Fruit fly (Drosophila melanogaster) whole organism, embryonic: Measurements from ENCODE around the gene park.
A peak's percentile ranks its signal among the peaks of the same experiment; 100 is the strongest.

Source experiments
- ATbp ChIP-seq: fragments of 200-800 bp; sonication (Bioruptor generic); optimal IDR thresholded peaks from 2 replicates; lab custom pipeline; 2017; ENCODE audit warnings: missing biosample characterization, mild to moderate bottlenecking, missing genetic modification characterization, missing genetic modification reagents
- CG11456 ChIP-seq: fragments of 200-800 bp; sonication (Bioruptor generic); IDR thresholded peaks from 3 replicates; pipeline ENCODE4 v1.3.6; 2022; ENCODE audit warnings: missing biosample characterization, missing genetic modification characterization
- CG11695 ChIP-seq: fragments of 200-800 bp; sonication (Bioruptor generic); IDR thresholded peaks from 3 replicates; pipeline ENCODE4 v1.3.6; 2022; ENCODE audit warnings: missing biosample characterization, missing genetic modification characterization
- CG11723 ChIP-seq: fragments of 200-800 bp; sonication (Bioruptor generic); optimal IDR thresholded peaks from 2 replicates; lab custom pipeline; 2017; ENCODE audit warnings: missing biosample characterization, mild to moderate bottlenecking, missing genetic modification characterization
- CG12391 ChIP-seq: fragments of 200-800 bp; sonication (Bioruptor generic); optimal IDR thresholded peaks from 3 replicates; lab custom pipeline; 2018; ENCODE audit warnings: missing biosample characterization, mild to moderate bottlenecking, missing genetic modification characterization, moderate library complexity
- CG13287 ChIP-seq: fragments of 200-800 bp; sonication (Bioruptor generic); IDR thresholded peaks from 2 replicates; pipeline ENCODE4 v1.3.6; 2022; ENCODE audit warnings: missing biosample characterization, missing genetic modification characterization; ENCODE audit not compliant: partially characterized antibody
- CG14667 ChIP-seq: fragments of 200-800 bp; sonication (Bioruptor generic); IDR thresholded peaks from 2 replicates; pipeline ENCODE4 v1.3.6; 2022; ENCODE audit warnings: missing biosample characterization, missing genetic modification characterization
- CG18764 ChIP-seq: fragments of 200-800 bp; sonication (Bioruptor generic); optimal IDR thresholded peaks from 3 replicates; lab custom pipeline; 2016; ENCODE audit warnings: missing biosample characterization, missing genetic modification characterization
- CG2712 ChIP-seq: fragments of 200-800 bp; optimal IDR thresholded peaks from 3 replicates; lab custom pipeline; 2019; ENCODE audit warnings: missing biosample characterization, mild to moderate bottlenecking, missing genetic modification characterization, moderate library complexity
- CG2875 ChIP-seq: fragments of 200-800 bp; sonication (Bioruptor generic); optimal IDR thresholded peaks from 2 replicates; lab custom pipeline; 2017; ENCODE audit warnings: missing biosample characterization, mild to moderate bottlenecking, missing genetic modification characterization, missing genetic modification reagents
- CG30403 ChIP-seq: fragments of 200-800 bp; sonication (Bioruptor generic); optimal IDR thresholded peaks from 3 replicates; lab custom pipeline; 2016; ENCODE audit warnings: missing biosample characterization, missing genetic modification characterization
- CG31365 ChIP-seq: fragments of 200-800 bp; sonication (Bioruptor generic); optimal IDR thresholded peaks from 2 replicates; lab custom pipeline; 2018; ENCODE audit warnings: missing biosample characterization, mild to moderate bottlenecking, missing genetic modification characterization
- CG31441 ChIP-seq: fragments of 200-800 bp; sonication (Bioruptor generic); IDR thresholded peaks from 2 replicates; pipeline ENCODE4 v1.3.6; 2022; ENCODE audit warnings: missing biosample characterization, missing genetic modification characterization
- CG3163 ChIP-seq: fragments of 200-800 bp; sonication (Bioruptor generic); optimal IDR thresholded peaks from 3 replicates; lab custom pipeline; 2016; ENCODE audit warnings: missing biosample characterization, missing genetic modification characterization
- CG34224 ChIP-seq: fragments of 200-800 bp; sonication (Bioruptor generic); IDR thresholded peaks from 3 replicates; pipeline ENCODE4 v1.3.6; 2022; ENCODE audit warnings: missing biosample characterization, missing genetic modification characterization; ENCODE audit not compliant: partially characterized antibody
- CG42726 ChIP-seq: fragments of 200-800 bp; sonication (Bioruptor generic); IDR thresholded peaks from 2 replicates; pipeline ENCODE4 v1.3.6; 2022; ENCODE audit warnings: missing biosample characterization, missing genetic modification characterization; ENCODE audit not compliant: partially characterized antibody
- CG5245 ChIP-seq: fragments of 200-800 bp; sonication (Bioruptor generic); optimal IDR thresholded peaks from 3 replicates; lab custom pipeline; 2016; ENCODE audit warnings: missing biosample characterization, missing genetic modification characterization
- CG6683 ChIP-seq: fragments of 200-800 bp; sonication (Bioruptor generic); optimal IDR thresholded peaks from 2 replicates; lab custom pipeline; 2017; ENCODE audit warnings: missing biosample characterization, mild to moderate bottlenecking, missing genetic modification characterization, missing genetic modification reagents
- Camta ChIP-seq: fragments of 200-800 bp; sonication (Bioruptor generic); optimal IDR thresholded peaks from 2 replicates; lab custom pipeline; 2016; ENCODE audit warnings: missing biosample characterization, missing genetic modification characterization
- CkIIα-i1 ChIP-seq: fragments of 200-800 bp; sonication (Bioruptor generic); IDR thresholded peaks from 2 replicates; pipeline ENCODE4 v1.3.6; 2022; ENCODE audit warnings: missing biosample characterization, missing genetic modification characterization
- Deaf1 ChIP-seq: fragments of 200-800 bp; optimal IDR thresholded peaks from 3 replicates; lab custom pipeline; 2019; ENCODE audit warnings: missing biosample characterization, mild to moderate bottlenecking, missing genetic modification characterization, moderate library complexity
- Dip3 ChIP-seq: fragments of 200-800 bp; sonication (Bioruptor generic); optimal IDR thresholded peaks from 3 replicates; lab custom pipeline; 2016; ENCODE audit warnings: missing biosample characterization, missing genetic modification characterization
- H15 ChIP-seq: fragments of 200-800 bp; sonication (Bioruptor generic); IDR thresholded peaks from 3 replicates; pipeline ENCODE4 v1.3.6; 2022; ENCODE audit warnings: missing biosample characterization, missing genetic modification characterization
- Hr39 ChIP-seq: fragments of >200 bp; optimal IDR thresholded peaks from 2 replicates; lab custom pipeline; 2017
- Kr ChIP-seq: fragments of 200-800 bp; sonication (Bioruptor generic); optimal IDR thresholded peaks from 2 replicates; lab custom pipeline; 2017; ENCODE audit warnings: missing biosample characterization, mild to moderate bottlenecking, missing genetic modification characterization
- Med ChIP-seq: fragments of 200-800 bp; sonication (Bioruptor generic); peaks from one replicate; lab custom pipeline; 2016; ENCODE audit warnings: missing biosample characterization, missing genetic modification characterization, mild to moderate bottlenecking, inconsistent platforms, moderate library complexity
- NC2α ChIP-seq: fragments of 200-800 bp; sonication (Bioruptor generic); optimal IDR thresholded peaks from 2 replicates; lab custom pipeline; 2016; ENCODE audit warnings: missing biosample characterization, missing genetic modification characterization
- NfI ChIP-seq: fragments of 200-800 bp; sonication (Bioruptor generic); optimal IDR thresholded peaks from 3 replicates; lab custom pipeline; 2018; ENCODE audit warnings: missing biosample characterization, mild to moderate bottlenecking, missing genetic modification characterization, moderate library complexity
- Trl ChIP-seq, 3 experiments: fragments of >200 bp in 2 of 3; fragments of 200-800 bp in 1 of 3; sonication (Bioruptor generic) in 1 of 3; optimal IDR thresholded peaks; 2 replicates in 1 of 3; 3 replicates in 2 of 3; lab custom pipeline; 2016 to 2017; ENCODE audit warnings: missing biosample characterization in 1 of 3, missing genetic modification characterization in 1 of 3
- ara ChIP-seq: fragments of 200-800 bp; sonication (Bioruptor generic); IDR thresholded peaks from 2 replicates; pipeline ENCODE4 v1.3.6; 2022; ENCODE audit warnings: missing biosample characterization, missing genetic modification characterization
- ato ChIP-seq: fragments of 200-800 bp; sonication (Bioruptor generic); IDR thresholded peaks from 2 replicates; pipeline ENCODE4 v1.3.6; 2022; ENCODE audit warnings: missing biosample characterization, missing genetic modification characterization; ENCODE audit not compliant: partially characterized antibody
- bcd ChIP-seq: fragments of 200-800 bp; sonication (Bioruptor generic); optimal IDR thresholded peaks from 2 replicates; lab custom pipeline; 2017; ENCODE audit warnings: missing biosample characterization, mild to moderate bottlenecking, missing genetic modification characterization
- chm ChIP-seq: fragments of 200-800 bp; sonication (Bioruptor generic); IDR thresholded peaks from 2 replicates; pipeline ENCODE4 v1.3.6; 2022; ENCODE audit warnings: missing biosample characterization, missing genetic modification characterization
- crol ChIP-seq: fragments of 200-800 bp; sonication (Bioruptor generic); IDR thresholded peaks from 2 replicates; pipeline ENCODE4 v1.3.6; 2022; ENCODE audit warnings: missing biosample characterization, missing genetic modification characterization
- dysf ChIP-seq: fragments of 200-800 bp; sonication (Bioruptor generic); IDR thresholded peaks from 3 replicates; pipeline ENCODE4 v1.3.6; 2022; ENCODE audit warnings: missing biosample characterization, missing genetic modification characterization
- ewg ChIP-seq: fragments of 200-800 bp; sonication (Bioruptor generic); optimal IDR thresholded peaks from 3 replicates; lab custom pipeline; 2017; ENCODE audit warnings: mild to moderate bottlenecking, missing biosample characterization, missing genetic modification reagents, missing genetic modification characterization
- exex ChIP-seq: fragments of 200-800 bp; sonication (Bioruptor generic); optimal IDR thresholded peaks from 4 replicates; lab custom pipeline; 2018; ENCODE audit warnings: missing biosample characterization, mild to moderate bottlenecking, missing genetic modification characterization, moderate library complexity
- grn ChIP-seq: fragments of 200-800 bp; sonication (Bioruptor generic); optimal IDR thresholded peaks from 3 replicates; lab custom pipeline; 2017; ENCODE audit warnings: missing biosample characterization, missing genetic modification characterization
- jing ChIP-seq: fragments of 200-800 bp; sonication (Bioruptor generic); optimal IDR thresholded peaks from 2 replicates; lab custom pipeline; 2018; ENCODE audit warnings: missing biosample characterization, mild to moderate bottlenecking, missing genetic modification characterization
- mld ChIP-seq: fragments of 200-800 bp; sonication (Bioruptor generic); IDR thresholded peaks from 3 replicates; pipeline ENCODE4 v1.3.6; 2022; ENCODE audit warnings: missing biosample characterization, missing genetic modification characterization; ENCODE audit not compliant: partially characterized antibody
- nerfin-2 ChIP-seq: fragments of 200-800 bp; sonication (Bioruptor generic); IDR thresholded peaks from 2 replicates; pipeline ENCODE4 v1.3.6; 2022; ENCODE audit warnings: missing biosample characterization, missing genetic modification characterization; ENCODE audit not compliant: partially characterized antibody
- pb ChIP-seq: fragments of 200-800 bp; sonication (Bioruptor generic); optimal IDR thresholded peaks from 3 replicates; lab custom pipeline; 2016; ENCODE audit warnings: missing biosample characterization, missing genetic modification characterization
- sens-2 ChIP-seq: fragments of 200-800 bp; sonication (Bioruptor generic); IDR thresholded peaks from 2 replicates; pipeline ENCODE4 v1.3.6; 2022; ENCODE audit warnings: missing biosample characterization, missing genetic modification characterization
- sima ChIP-seq: fragments of 200-800 bp; sonication (Bioruptor generic); optimal IDR thresholded peaks from 2 replicates; lab custom pipeline; 2016; ENCODE audit warnings: missing biosample characterization, missing genetic modification characterization
- slbo ChIP-seq: fragments of 200-800 bp; sonication (Bioruptor generic); IDR thresholded peaks from 2 replicates; pipeline ENCODE4 v1.3.6; 2022; ENCODE audit warnings: missing biosample characterization, missing genetic modification characterization
- slou ChIP-seq: fragments of 200-800 bp; sonication (Bioruptor generic); optimal IDR thresholded peaks from 3 replicates; lab custom pipeline; 2016; ENCODE audit warnings: missing biosample characterization, missing genetic modification characterization
- slp2 ChIP-seq: fragments of 200-800 bp; sonication (Bioruptor generic); optimal IDR thresholded peaks from 2 replicates; lab custom pipeline; 2016; ENCODE audit warnings: missing biosample characterization, missing genetic modification characterization
- sr ChIP-seq: fragments of 200-800 bp; sonication (Bioruptor generic); IDR thresholded peaks from 3 replicates; pipeline ENCODE4 v1.3.6; 2022; ENCODE audit warnings: missing biosample characterization, missing genetic modification characterization
- stc ChIP-seq: fragments of 200-800 bp; sonication (Bioruptor generic); IDR thresholded peaks from 2 replicates; pipeline ENCODE4 v1.3.6; 2022; ENCODE audit warnings: missing biosample characterization, missing genetic modification characterization
- tap ChIP-seq: fragments of 200-800 bp; optimal IDR thresholded peaks from 3 replicates; lab custom pipeline; 2019; ENCODE audit warnings: missing biosample characterization, mild to moderate bottlenecking, missing genetic modification characterization, moderate library complexity
- tin ChIP-seq: fragments of 200-800 bp; sonication (Bioruptor generic); optimal IDR thresholded peaks from 3 replicates; lab custom pipeline; 2016; ENCODE audit warnings: missing biosample characterization, missing genetic modification characterization
- zfh1 ChIP-seq: fragments of 200-800 bp; sonication (Bioruptor generic); IDR thresholded peaks from 3 replicates; pipeline ENCODE4 v1.3.6; 2022; ENCODE audit warnings: missing biosample characterization, missing genetic modification characterization

Gene park

DNA sequence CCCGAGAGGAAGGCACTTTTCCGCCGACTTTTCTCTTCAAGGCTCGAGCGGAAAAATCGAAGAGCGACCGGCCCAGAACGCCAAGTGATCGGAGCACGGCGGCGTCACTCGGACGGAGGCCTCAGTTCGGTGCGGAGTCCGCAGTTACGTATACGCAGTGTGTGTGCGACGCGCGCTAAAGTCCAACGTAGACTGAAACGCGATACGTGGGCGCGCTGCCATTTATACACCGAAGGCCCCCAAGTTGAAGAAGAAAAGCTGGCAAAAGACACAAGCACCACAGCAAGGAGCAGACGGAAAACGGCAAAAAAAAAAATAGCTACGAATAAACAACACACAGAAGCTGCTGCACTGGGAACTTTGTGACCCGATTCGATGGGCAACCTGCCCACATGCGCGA lies 3.5 kb downstream of the park start, which contains the start of gene CG42337:
Gene CG42337, minus strand, starts transcription at position 194 of the 400 bp plus-strand sequence.
- TF ChIP-seq slbo (GFP tag; lab: Robert Waterston, UW) (peak; percentile 28; the same call in 1 of the 2 replicates), jing (GFP tag; lab: Kevin White, UChicago) (no peak), CG13287 (GFP tag; lab: Robert Waterston, UW) (no peak), bcd (GFP tag; lab: Kevin White, UChicago) (no peak), Hr39 (lab: Kevin White, UChicago) (no peak), H15 (GFP tag; lab: Robert Waterston, UW) (no peak), nerfin-2 (GFP tag; lab: Robert Waterston, UW) (no peak), CG14667 (GFP tag; lab: Robert Waterston, UW) (no peak), Kr (GFP tag; lab: Kevin White, UChicago) (no peak), tap (tag; lab: Kevin White, UChicago) (no peak), CG3163 (GFP tag; lab: Kevin White, UChicago) (peak; percentile 33), CG11723 (GFP tag; lab: Kevin White, UChicago) (no peak), Trl (optimal IDR thresholded peaks at IDR 0.05; lab: Kevin White, UChicago) (no peak), Trl (GFP tag; optimal IDR thresholded peaks at IDR 0.05; lab: Kevin White, UChicago) (no peak), ato (GFP tag; lab: Robert Waterston, UW) (no peak), mld (GFP tag; lab: Robert Waterston, UW) (0 out of 3 replicates have a peak, but pooled peaks have one; percentile 22), grn (GFP tag; lab: Kevin White, UChicago) (no peak), Deaf1 (tag; lab: Kevin White, UChicago) (peak; percentile 33), ewg (GFP tag; lab: Kevin White, UChicago) (peak; percentile 28), Dip3 (GFP tag; lab: Kevin White, UChicago) (no peak), CG5245 (GFP tag; lab: Kevin White, UChicago) (no peak), CG11695 (GFP tag; lab: Robert Waterston, UW) (0 out of 3 replicates have a peak, but pooled peaks have one; percentile 10), chm (GFP tag; lab: Robert Waterston, UW) (no peak), sens-2 (GFP tag; lab: Robert Waterston, UW) (no peak), ara (no peak), tin (GFP tag; lab: Kevin White, UChicago) (no peak), sima (no peak), slp2 (GFP tag; lab: Kevin White, UChicago) (no peak), CG31441 (no peak), CG30403 (GFP tag; lab: Kevin White, UChicago) (no peak), crol (GFP tag; lab: Robert Waterston, UW) (no peak), CG34224 (GFP tag; lab: Robert Waterston, UW) (no peak), exex (tag; lab: Kevin White, UChicago) (no peak), CG11456 (GFP tag; lab: Robert Waterston, UW) (0 out of 3 replicates have a peak, but pooled peaks have one; percentile 35), Camta (GFP tag; lab: Kevin White, UChicago) (no peak), CG31365 (tag; lab: Kevin White, UChicago) (no peak), stc (GFP tag; lab: Robert Waterston, UW) (no peak), pb (GFP tag; lab: Kevin White, UChicago) (no peak), sr (GFP tag; lab: Robert Waterston, UW) (no peak), CG12391 (tag; lab: Kevin White, UChicago) (no peak), CG18764 (GFP tag; lab: Kevin White, UChicago) (no peak), NfI (GFP tag; lab: Kevin White, UChicago) (no peak), dysf (GFP tag; lab: Robert Waterston, UW) (no peak), CG6683 (GFP tag; lab: Kevin White, UChicago) (no peak), NC2α (GFP tag; lab: Kevin White, UChicago) (no peak), CG2875 (no peak), slou (GFP tag; lab: Kevin White, UChicago) (no peak), CG42726 (GFP tag; lab: Robert Waterston, UW) (0 out of 2 replicates have a peak, but pooled peaks have one; percentile 14), Med (GFP tag; lab: Kevin White, UChicago) (peak; percentile 71), CG2712 (tag; lab: Kevin White, UChicago) (no peak), ATbp (GFP tag; lab: Kevin White, UChicago) (no peak), CkIIα-i1 (GFP tag; lab: Robert Waterston, UW) (no peak), zfh1 (GFP tag; lab: Robert Waterston, UW) (no peak)
